Worm (Caenorhabditis elegans) whole organism, L1 larva: ENCODE results near the gene ceh-88.

Experiments used
- C16A3.4 ChIP-seq: fragments of 150-350 bp; optimal IDR thresholded peaks from 2 replicates; lab custom pipeline; 2014; ENCODE audit warnings: missing biosample characterization, missing genetic modification characterization
- ama-1 ChIP-seq: fragments of 150-350 bp; optimal IDR thresholded peaks from 2 replicates; lab custom pipeline; 2014
- blmp-1 ChIP-seq: fragments of 150-350 bp; optimal IDR thresholded peaks from 2 replicates; lab custom pipeline; 2014; ENCODE audit warnings: missing biosample characterization, missing genetic modification characterization
- ceh-8 ChIP-seq: fragments of 200-800 bp; sonication (Bioruptor generic); optimal IDR thresholded peaks from 2 replicates; lab custom pipeline; 2018; ENCODE audit warnings: mild to moderate bottlenecking, missing genetic modification characterization, moderate library complexity, missing compliant biosample characterization
- ces-1 ChIP-seq: fragments of 150-350 bp; optimal IDR thresholded peaks from 2 replicates; lab custom pipeline; 2014; ENCODE audit warnings: missing biosample characterization, missing genetic modification reagents, missing genetic modification characterization
- dpl-1 ChIP-seq, 3 experiments: fragments of 150-350 bp in 2 of 3; sonication (generic microtip) in 1 of 3; optimal IDR thresholded peaks; 2 replicates each; lab custom pipeline; 2014 to 2017; ENCODE audit warnings: missing biosample characterization in 3 of 3, missing genetic modification characterization in 3 of 3, missing genetic modification reagents in 3 of 3
- dsc-1 ChIP-seq: sonication (generic microtip); optimal IDR thresholded peaks from 2 replicates; lab custom pipeline; 2016; ENCODE audit warnings: mild to moderate bottlenecking, missing genetic modification characterization, missing compliant biosample characterization
- efl-1 ChIP-seq, 4 experiments: fragments of 150-350 bp; optimal IDR thresholded peaks in 3 of 4; peaks in 1 of 4; 1 replicate in 1 of 4; 2 replicates in 3 of 4; lab custom pipeline; 2014; ENCODE audit warnings: missing biosample characterization in 2 of 4, missing genetic modification characterization in 2 of 4, missing genetic modification reagents in 2 of 4
- egl-13 ChIP-seq: sonication (generic microtip); optimal IDR thresholded peaks from 2 replicates; lab custom pipeline; 2016; ENCODE audit warnings: missing genotype, missing genetic modification reagents, missing genetic modification characterization, missing compliant biosample characterization
- elt-2 ChIP-seq: sonication (generic microtip); optimal IDR thresholded peaks from 2 replicates; lab custom pipeline; 2016; ENCODE audit warnings: missing genetic modification characterization, mild to moderate bottlenecking, inconsistent platforms, missing compliant biosample characterization, missing genetic modification reagents
- hlh-4 ChIP-seq: sonication (generic microtip); optimal IDR thresholded peaks from 2 replicates; lab custom pipeline; 2016; ENCODE audit warnings: mild to moderate bottlenecking, missing genetic modification characterization, missing compliant biosample characterization
- hpl-2 ChIP-seq: fragments of 150-350 bp; optimal IDR thresholded peaks from 2 replicates; lab custom pipeline; 2014; ENCODE audit warnings: missing biosample characterization, missing genetic modification reagents, missing genetic modification characterization
- irx-1 ChIP-seq: sonication (generic microtip); optimal IDR thresholded peaks from 2 replicates; lab custom pipeline; 2016; ENCODE audit warnings: missing genetic modification characterization, missing compliant biosample characterization
- isw-1 ChIP-seq: fragments of 200-800 bp; sonication (Bioruptor generic); IDR thresholded peaks from 2 replicates; pipeline ENCODE4 v1.3.6; 2022; ENCODE audit warnings: missing genetic modification characterization, missing compliant biosample characterization
- jun-1 ChIP-seq: fragments of 150-350 bp; optimal IDR thresholded peaks from 2 replicates; lab custom pipeline; 2014; ENCODE audit warnings: missing biosample characterization, missing genetic modification reagents, missing genetic modification characterization
- lin-14 ChIP-seq: fragments of 200-800 bp; sonication (Bioruptor generic); optimal IDR thresholded peaks from 2 replicates; lab custom pipeline; 2018; ENCODE audit warnings: mild to moderate bottlenecking, missing genetic modification characterization, moderate library complexity, missing compliant biosample characterization
- lin-39 ChIP-seq: fragments of 150-350 bp; optimal IDR thresholded peaks from 2 replicates; lab custom pipeline; 2014; ENCODE audit warnings: missing biosample characterization, missing genetic modification reagents, missing genetic modification characterization
- lir-3 ChIP-seq: sonication (generic microtip); optimal IDR thresholded peaks from 2 replicates; lab custom pipeline; 2016; ENCODE audit warnings: mild to moderate bottlenecking, missing genetic modification characterization, moderate library complexity, missing compliant biosample characterization; ENCODE audit not compliant: poor library complexity
- lsy-2 ChIP-seq, 2 experiments: fragments of 150-350 bp; optimal IDR thresholded peaks; 2 replicates each; lab custom pipeline; 2014; ENCODE audit warnings: missing biosample characterization in 2 of 2, missing genetic modification characterization in 2 of 2
- mab-9 ChIP-seq: fragments of 200-800 bp; sonication (Bioruptor generic); IDR thresholded peaks from 2 replicates; pipeline ENCODE4 v1.3.6; 2022; ENCODE audit warnings: missing genetic modification reagents, missing genetic modification characterization, missing compliant biosample characterization
- mdl-1 ChIP-seq, 2 experiments: fragments of 150-350 bp; optimal IDR thresholded peaks; 2 replicates each; lab custom pipeline; 2014 to 2017; ENCODE audit warnings: missing biosample characterization in 2 of 2, missing genetic modification characterization in 2 of 2, inconsistent platforms in 1 of 2
- mep-1 ChIP-seq: fragments of 150-350 bp; optimal IDR thresholded peaks from 2 replicates; lab custom pipeline; 2014; ENCODE audit warnings: missing biosample characterization, missing genetic modification characterization
- nhr-19 ChIP-seq: fragments of 200-800 bp; sonication (Bioruptor generic); conservative IDR thresholded peaks from 2 replicates; pipeline ENCODE4 v1.3.6; 2022; ENCODE audit warnings: missing genetic modification characterization, missing compliant biosample characterization
- nhr-237 ChIP-seq: fragments of 150-350 bp; optimal IDR thresholded peaks from 2 replicates; lab custom pipeline; 2014; ENCODE audit warnings: missing biosample characterization, missing genetic modification characterization
- nhr-47 ChIP-seq: sonication (generic microtip); optimal IDR thresholded peaks from 2 replicates; lab custom pipeline; 2016; ENCODE audit warnings: mild to moderate bottlenecking, missing genetic modification characterization, moderate library complexity, missing compliant biosample characterization
- nhr-76 ChIP-seq: sonication (generic microtip); optimal IDR thresholded peaks from 2 replicates; lab custom pipeline; 2017; ENCODE audit warnings: missing biosample characterization, missing genetic modification characterization
- nhr-84 ChIP-seq: sonication (generic microtip); optimal IDR thresholded peaks from 2 replicates; lab custom pipeline; 2017; ENCODE audit warnings: missing biosample characterization, missing genetic modification characterization
- nhr-90 ChIP-seq: sonication (generic microtip); optimal IDR thresholded peaks from 2 replicates; lab custom pipeline; 2016; ENCODE audit warnings: mild to moderate bottlenecking, missing genetic modification characterization, missing compliant biosample characterization; ENCODE audit not compliant: poor library complexity
- pqm-1 ChIP-seq: sonication (generic microtip); optimal IDR thresholded peaks from 3 replicates; lab custom pipeline; 2017; ENCODE audit warnings: missing biosample characterization, missing genetic modification characterization
- skn-1 ChIP-seq: fragments of 150-350 bp; optimal IDR thresholded peaks from 2 replicates; lab custom pipeline; 2014; ENCODE audit warnings: missing biosample characterization, missing genetic modification characterization
- snpc-4 ChIP-seq: fragments of 150-350 bp; optimal IDR thresholded peaks from 2 replicates; lab custom pipeline; 2014; ENCODE audit warnings: missing biosample characterization, missing genetic modification characterization
- swsn-7 ChIP-seq: sonication (generic microtip); optimal IDR thresholded peaks from 2 replicates; lab custom pipeline; 2016; ENCODE audit warnings: missing genetic modification characterization, missing compliant biosample characterization
- tbx-2 ChIP-seq: sonication (generic microtip); optimal IDR thresholded peaks from 2 replicates; lab custom pipeline; 2016; ENCODE audit warnings: missing genetic modification characterization, missing compliant biosample characterization
- tlp-1 ChIP-seq: fragments of 150-350 bp; optimal IDR thresholded peaks from 2 replicates; lab custom pipeline; 2014; ENCODE audit warnings: missing biosample characterization, missing genetic modification characterization
- unc-30 ChIP-seq: sonication (generic microtip); optimal IDR thresholded peaks from 2 replicates; lab custom pipeline; 2017; ENCODE audit warnings: missing biosample characterization, missing genetic modification characterization
- unc-62 ChIP-seq: fragments of 150-350 bp; optimal IDR thresholded peaks from 2 replicates; lab custom pipeline; 2014; ENCODE audit warnings: missing biosample characterization, missing genetic modification reagents, missing genetic modification characterization
- unc-98 ChIP-seq: fragments of 200-800 bp; sonication (Bioruptor generic); IDR thresholded peaks from 2 replicates; pipeline ENCODE4 v1.3.6; 2022; ENCODE audit warnings: missing genetic modification characterization, missing compliant biosample characterization

ceh-88 gene

DNA sequence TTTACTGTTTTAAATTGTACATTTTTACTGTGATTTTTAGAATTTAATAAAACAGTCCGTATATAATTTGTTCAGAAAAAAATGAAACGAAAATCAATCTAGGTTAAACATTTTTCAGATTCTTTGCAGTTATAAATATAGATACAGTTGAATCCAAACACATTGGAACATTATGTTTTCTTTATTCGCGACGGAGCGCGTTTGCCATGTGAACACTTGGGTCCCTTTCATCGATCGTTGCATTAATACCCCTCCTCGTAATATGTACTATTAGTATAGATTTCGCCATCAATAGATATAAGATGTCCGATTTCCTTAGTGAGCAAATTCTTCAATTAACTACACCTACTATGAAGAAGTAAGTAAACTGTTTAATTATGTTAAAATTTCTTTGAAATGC, 6.0 kb downstream of the ceh-88 start, which contains the start of gene C49C3.8:
TSS of gene C49C3.8 (plus strand) at position 173 of the 400 bp plus-strand sequence.
- TF ChIP-seq lir-3 (no peak), mdl-1 (tag; optimal IDR thresholded peaks at IDR 0.05; lab: Kevin White, UChicago) (no peak), mep-1 (tag; lab: Kevin White, UChicago) (peak; percentile 29), irx-1 (tag; lab: Kevin White, UChicago) (no peak), unc-98 (GFP tag; lab: Robert Waterston, UW) (no peak), isw-1 (GFP tag; lab: Robert Waterston, UW) (no peak), skn-1 (tag; lab: Kevin White, UChicago) (no peak), lin-14 (peak; percentile 60), lin-39 (no peak), hlh-4 (tag; lab: Kevin White, UChicago) (no peak), C16A3.4 (no peak), tbx-2 (tag; lab: Kevin White, UChicago) (no peak), blmp-1 (peak; percentile 38), nhr-237 (tag; lab: Kevin White, UChicago) (no peak), snpc-4 (tag; lab: Kevin White, UChicago) (no peak), unc-30 (tag; lab: Kevin White, UChicago) (no peak), lsy-2 (tag; optimal IDR thresholded peaks at IDR 0.05; lab: Kevin White, UChicago) (peak in 1 of 2 experiments; percentile 26), hpl-2 (no peak), egl-13 (tag; lab: Kevin White, UChicago) (no peak), efl-1 (optimal IDR thresholded peaks at IDR 0.05; lab: Kevin White, UChicago) (no peak), efl-1 (GFP tag; optimal IDR thresholded peaks at IDR 0.05 in 1 of 2; lab: Kevin White, UChicago) (peak in 1 of 2 experiments; percentile 12), nhr-19 (no peak), dpl-1 (GFP tag; optimal IDR thresholded peaks at IDR 0.05; lab: Kevin White, UChicago) (peak in 1 of 3 experiments; percentile 19), nhr-84 (tag; lab: Kevin White, UChicago) (no peak), ama-1 (lab: Kevin White, UChicago) (no peak), nhr-90 (tag; lab: Kevin White, UChicago) (no peak), ceh-8 (no peak), nhr-76 (no peak)

DNA sequence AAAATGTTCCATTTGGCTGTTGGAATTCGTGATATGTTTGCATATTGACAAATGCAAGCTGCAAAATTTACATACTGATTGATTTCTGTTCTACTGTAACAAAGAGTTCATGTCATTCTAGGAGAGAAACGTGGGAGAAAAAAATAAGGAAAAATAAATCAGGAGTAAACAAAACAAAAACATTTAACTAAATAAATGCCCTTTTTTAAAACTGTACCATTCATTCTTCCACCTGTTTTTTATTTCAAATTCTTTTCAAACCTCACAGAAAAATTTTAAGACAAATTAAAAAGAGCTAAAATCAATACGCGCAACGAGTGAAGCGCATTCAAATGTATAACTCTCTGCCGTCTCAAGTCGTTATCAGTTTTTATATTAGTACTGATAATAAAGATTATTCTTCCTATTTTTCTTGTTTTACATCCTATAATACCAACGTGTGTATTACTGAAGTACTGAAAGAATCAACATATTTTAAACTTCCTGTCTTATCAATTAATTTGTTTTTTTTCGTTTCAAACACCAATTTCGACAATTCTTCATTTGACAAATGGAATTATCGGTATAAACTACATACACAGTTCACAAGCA, 10.0 kb downstream of the ceh-88 start, which contains the start of gene C49C3.10:
TSS of gene C49C3.10 (minus strand) at position 51 of the 591 bp plus-strand sequence.
- TF ChIP-seq tlp-1 (tag; lab: Kevin White, UChicago) (peak; percentile 14), hlh-4 (tag; lab: Kevin White, UChicago) (no peak), pqm-1 (tag; lab: Kevin White, UChicago) (peak; percentile 23), elt-2 (tag; lab: Kevin White, UChicago) (peak; percentile 87), mab-9 (GFP tag; lab: Robert Waterston, UW) (no peak), jun-1 (tag; lab: Kevin White, UChicago) (peak; percentile 76)
- TF ChIP-seq, all 84 proteins: peak for 4

DNA sequence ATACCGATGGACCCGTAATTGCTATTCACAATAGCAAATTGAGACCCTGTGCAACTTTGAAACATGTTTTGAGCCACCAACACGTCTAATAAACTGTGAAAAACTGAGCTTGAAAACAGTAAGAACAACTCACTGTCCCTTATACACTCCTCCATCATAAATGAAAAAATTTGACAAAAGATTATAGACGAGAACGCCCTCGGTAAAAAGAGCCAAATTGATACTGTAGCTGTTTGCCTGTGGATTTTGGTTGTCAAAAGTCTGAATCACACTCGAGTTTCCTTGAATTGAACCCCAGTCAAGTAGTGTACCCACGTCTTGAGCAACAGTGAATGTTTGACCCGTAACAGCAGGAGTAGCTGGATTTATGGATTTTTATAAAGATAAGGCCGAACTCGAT, 12.0 kb downstream of the ceh-88 start:
- TF ChIP-seq ces-1: no peak
- no peak for TF ChIP-seq dsc-1 (tag; lab: Kevin White, UChicago)
- TF ChIP-seq swsn-7: no peak
- TF ChIP-seq unc-62 (GFP tag; lab: Kevin White, UChicago): no peak
- no peak for TF ChIP-seq nhr-19

DNA sequence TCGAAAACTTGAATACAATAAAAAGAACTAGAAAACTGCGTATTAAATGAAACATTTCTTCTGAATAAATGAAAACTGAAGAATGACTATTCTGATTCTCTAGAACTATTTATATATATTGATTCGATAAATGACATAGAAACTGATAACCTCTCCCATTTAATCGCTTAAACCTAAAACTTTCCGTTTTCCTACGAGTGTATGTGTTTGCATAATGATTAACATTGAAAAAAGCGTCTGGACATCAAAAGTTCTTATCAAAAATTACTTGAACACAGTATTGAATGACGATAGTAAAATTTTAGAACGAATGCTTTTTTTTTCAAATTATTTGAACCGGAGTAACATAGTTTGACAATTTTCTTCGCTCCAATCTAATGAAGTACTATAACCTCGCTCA, 13.2 kb downstream of the ceh-88 start, which contains the start of gene C49C3.9:
TSS of gene C49C3.9 (minus strand) at position 136 of the 400 bp plus-strand sequence.
- TF ChIP-seq elt-2 (tag; lab: Kevin White, UChicago) (peak; percentile 85), pqm-1 (tag; lab: Kevin White, UChicago) (peak; percentile 21), nhr-47 (tag; lab: Kevin White, UChicago) (no peak)
